Fruit fly (Drosophila melanogaster) whole organism, embryonic: ENCODE results near the gene Ret.

Experiments used
- Antp ChIP-seq: fragments of 200-800 bp; sonication (Bioruptor generic); optimal IDR thresholded peaks from 3 replicates; lab custom pipeline; 2016; ENCODE audit warnings: missing biosample characterization, missing genetic modification characterization
- CG10147 ChIP-seq: fragments of 200-800 bp; sonication (Bioruptor generic); optimal IDR thresholded peaks from 2 replicates; lab custom pipeline; 2019; ENCODE audit warnings: missing biosample characterization, mild to moderate bottlenecking, missing genetic modification characterization, moderate library complexity
- CG1024 ChIP-seq: fragments of 200-800 bp; sonication (Bioruptor generic); IDR thresholded peaks from 2 replicates; pipeline ENCODE4 v1.3.6; 2022; ENCODE audit warnings: missing biosample characterization, missing genetic modification characterization
- CG10267 ChIP-seq: fragments of 200-800 bp; sonication (Bioruptor generic); optimal IDR thresholded peaks from 2 replicates; lab custom pipeline; 2018; ENCODE audit warnings: missing biosample characterization, mild to moderate bottlenecking, missing genetic modification characterization, moderate library complexity
- CG10431 ChIP-seq: fragments of 200-800 bp; sonication (Bioruptor generic); optimal IDR thresholded peaks from 3 replicates; lab custom pipeline; 2018; ENCODE audit warnings: missing biosample characterization, mild to moderate bottlenecking, missing genetic modification characterization
- CG10654 ChIP-seq: fragments of 200-800 bp; sonication (Bioruptor generic); optimal IDR thresholded peaks from 2 replicates; lab custom pipeline; 2016; ENCODE audit warnings: missing biosample characterization, missing genetic modification characterization
- CG10959 ChIP-seq: fragments of 200-800 bp; sonication (Bioruptor generic); IDR thresholded peaks from 2 replicates; pipeline ENCODE4 v1.3.6; 2022; ENCODE audit warnings: missing biosample characterization, missing genetic modification characterization
- CG12299 ChIP-seq: fragments of 200-800 bp; sonication (Bioruptor generic); optimal IDR thresholded peaks from 2 replicates; lab custom pipeline; 2018; ENCODE audit warnings: missing biosample characterization, mild to moderate bottlenecking, missing genetic modification characterization
- CG13287 ChIP-seq: fragments of 200-800 bp; sonication (Bioruptor generic); IDR thresholded peaks from 2 replicates; pipeline ENCODE4 v1.3.6; 2022; ENCODE audit warnings: missing biosample characterization, missing genetic modification characterization; ENCODE audit not compliant: partially characterized antibody
- CG15601 ChIP-seq: fragments of 200-800 bp; sonication (Bioruptor generic); optimal IDR thresholded peaks from 3 replicates; lab custom pipeline; 2019; ENCODE audit warnings: missing biosample characterization, mild to moderate bottlenecking, missing genetic modification characterization, moderate library complexity
- CG16815 ChIP-seq: fragments of 200-800 bp; sonication (Bioruptor generic); optimal IDR thresholded peaks from 3 replicates; lab custom pipeline; 2017; ENCODE audit warnings: missing biosample characterization, mild to moderate bottlenecking, missing genetic modification characterization
- CG17186 ChIP-seq: fragments of 200-800 bp; sonication (Bioruptor generic); optimal IDR thresholded peaks from 3 replicates; lab custom pipeline; 2017; ENCODE audit warnings: missing biosample characterization, missing genetic modification reagents, missing genetic modification characterization
- CG17568 ChIP-seq: fragments of 200-800 bp; sonication (Bioruptor generic); optimal IDR thresholded peaks from 2 replicates; lab custom pipeline; 2018; ENCODE audit warnings: missing biosample characterization, mild to moderate bottlenecking, missing genetic modification characterization, moderate library complexity
- CG1792 ChIP-seq: fragments of 200-800 bp; sonication (Bioruptor generic); optimal IDR thresholded peaks from 2 replicates; lab custom pipeline; 2016; ENCODE audit warnings: missing biosample characterization, missing genetic modification characterization
- CG18011 ChIP-seq: fragments of 200-800 bp; sonication (Bioruptor generic); optimal IDR thresholded peaks from 2 replicates; lab custom pipeline; 2017; ENCODE audit warnings: missing biosample characterization, missing genetic modification characterization, mild to moderate bottlenecking, moderate library complexity, missing genotype
- CG2199 ChIP-seq: fragments of 200-800 bp; sonication (Bioruptor generic); IDR thresholded peaks from 3 replicates; pipeline ENCODE4 v1.3.6; 2022; ENCODE audit warnings: missing biosample characterization, missing genetic modification characterization
- CG33213 ChIP-seq: fragments of 200-800 bp; sonication (Bioruptor generic); optimal IDR thresholded peaks from 3 replicates; lab custom pipeline; 2016; ENCODE audit warnings: missing biosample characterization, missing genetic modification characterization
- CG3726 ChIP-seq: fragments of 200-800 bp; sonication (Bioruptor generic); IDR thresholded peaks from 3 replicates; pipeline ENCODE4, ENCODE4 v1.3.6; 2022; ENCODE audit warnings: missing biosample characterization, missing genetic modification characterization
- CG3847 ChIP-seq: fragments of 200-800 bp; sonication (Bioruptor generic); IDR thresholded peaks from 2 replicates; pipeline ENCODE4 v1.3.6; 2022; ENCODE audit warnings: missing biosample characterization, missing genetic modification characterization
- CG4820 ChIP-seq: fragments of 200-800 bp; sonication (Bioruptor generic); optimal IDR thresholded peaks from 3 replicates; lab custom pipeline; 2016; ENCODE audit warnings: missing biosample characterization, missing genetic modification characterization
- CG6272 ChIP-seq: fragments of 200-800 bp; sonication (Bioruptor generic); IDR thresholded peaks from 2 replicates; pipeline ENCODE4 v1.3.6; 2022; ENCODE audit warnings: missing biosample characterization, missing genetic modification characterization
- CG8388 ChIP-seq: fragments of 200-800 bp; sonication (Bioruptor generic); optimal IDR thresholded peaks from 2 replicates; lab custom pipeline; 2019; ENCODE audit warnings: missing biosample characterization, mild to moderate bottlenecking, missing genetic modification characterization, moderate library complexity
- Deaf1 ChIP-seq: fragments of 200-800 bp; optimal IDR thresholded peaks from 3 replicates; lab custom pipeline; 2019; ENCODE audit warnings: missing biosample characterization, mild to moderate bottlenecking, missing genetic modification characterization, moderate library complexity
- Dfd ChIP-seq, 2 experiments: fragments of >200 bp; optimal IDR thresholded peaks; 2 replicates each; lab custom pipeline; 2017; ENCODE audit warnings: missing biosample characterization in 2 of 2, missing genetic modification characterization in 2 of 2
- Gsc ChIP-seq: fragments of 200-800 bp; sonication (Bioruptor generic); IDR thresholded peaks from 2 replicates; pipeline ENCODE4 v1.3.6; 2022; ENCODE audit warnings: missing biosample characterization, missing genetic modification characterization
- H15 ChIP-seq: fragments of 200-800 bp; sonication (Bioruptor generic); IDR thresholded peaks from 3 replicates; pipeline ENCODE4 v1.3.6; 2022; ENCODE audit warnings: missing biosample characterization, missing genetic modification characterization
- Hr51 ChIP-seq, 2 experiments: fragments of 200-800 bp; sonication (Bioruptor generic); optimal IDR thresholded peaks; 2 replicates in 1 of 2; 3 replicates in 1 of 2; lab custom pipeline; 2016 to 2018; ENCODE audit warnings: missing biosample characterization in 2 of 2, missing genetic modification characterization in 2 of 2, mild to moderate bottlenecking in 1 of 2, moderate library complexity in 1 of 2
- NFAT ChIP-seq: fragments of 200-800 bp; sonication (Bioruptor generic); IDR thresholded peaks from 2 replicates; pipeline ENCODE4 v1.3.6; 2022; ENCODE audit warnings: missing biosample characterization, missing genetic modification characterization
- Neu2 ChIP-seq: fragments of 200-800 bp; sonication (Bioruptor generic); optimal IDR thresholded peaks from 3 replicates; lab custom pipeline; 2016; ENCODE audit warnings: missing biosample characterization, missing genetic modification characterization, borderline replicate concordance
- Pdp1 ChIP-seq, 2 experiments: fragments of 200-800 bp; sonication (Bioruptor generic); optimal IDR thresholded peaks; 3 replicates each; lab custom pipeline; 2016; ENCODE audit warnings: missing biosample characterization in 2 of 2, missing genetic modification characterization in 2 of 2, mild to moderate bottlenecking in 1 of 2, moderate library complexity in 1 of 2
- Six4 ChIP-seq: fragments of 200-800 bp; sonication (Bioruptor generic); optimal IDR thresholded peaks from 2 replicates; lab custom pipeline; 2016; ENCODE audit warnings: missing biosample characterization, missing genetic modification characterization
- Sry-δ ChIP-seq: fragments of 200-800 bp; sonication (Bioruptor generic); optimal IDR thresholded peaks from 2 replicates; lab custom pipeline; 2016; ENCODE audit warnings: missing biosample characterization, missing genetic modification characterization
- ap ChIP-seq: fragments of 200-800 bp; sonication (Bioruptor generic); IDR thresholded peaks from 2 replicates; pipeline ENCODE4 v1.3.6; 2022; ENCODE audit warnings: missing biosample characterization, missing genetic modification characterization
- cas ChIP-seq: fragments of 200-800 bp; sonication (Bioruptor generic); IDR thresholded peaks from 2 replicates; pipeline ENCODE4 v1.3.6; 2022; ENCODE audit warnings: missing biosample characterization, missing genetic modification characterization
- caup ChIP-seq: fragments of 200-800 bp; sonication (Bioruptor generic); optimal IDR thresholded peaks from 3 replicates; lab custom pipeline; 2017; ENCODE audit warnings: missing biosample characterization, mild to moderate bottlenecking, missing genetic modification characterization, moderate library complexity; ENCODE audit not compliant: severe bottlenecking
- chif ChIP-seq, 2 experiments: fragments of 200-800 bp; sonication (Bioruptor generic); optimal IDR thresholded peaks; 3 replicates each; lab custom pipeline; 2016; ENCODE audit warnings: missing biosample characterization in 2 of 2, missing genetic modification characterization in 2 of 2
- fd102C ChIP-seq: fragments of 200-800 bp; sonication (Bioruptor generic); optimal IDR thresholded peaks from 2 replicates; lab custom pipeline; 2018; ENCODE audit warnings: missing biosample characterization, mild to moderate bottlenecking, missing genetic modification characterization, moderate library complexity
- gsb-n ChIP-seq: fragments of 200-800 bp; sonication (Bioruptor generic); optimal IDR thresholded peaks from 3 replicates; lab custom pipeline; 2018; ENCODE audit warnings: missing biosample characterization, mild to moderate bottlenecking, missing genetic modification characterization
- hkb ChIP-seq, 2 experiments: fragments of 200-800 bp in 1 of 2; fragments of >200 bp in 1 of 2; sonication (Bioruptor generic) in 1 of 2; IDR thresholded peaks in 1 of 2; optimal IDR thresholded peaks in 1 of 2; 2 replicates each; pipeline versions ENCODE4 v1.3.6 to Lab custom; 2017 to 2022; ENCODE audit warnings: missing biosample characterization in 1 of 2, missing genetic modification characterization in 1 of 2
- lbe ChIP-seq: fragments of 200-800 bp; sonication (Bioruptor generic); optimal IDR thresholded peaks from 2 replicates; lab custom pipeline; 2016; ENCODE audit warnings: missing biosample characterization, mild to moderate bottlenecking, missing genetic modification characterization
- mam ChIP-seq: fragments of 200-800 bp; sonication (Bioruptor generic); optimal IDR thresholded peaks from 3 replicates; lab custom pipeline; 2016; ENCODE audit warnings: missing biosample characterization, missing genetic modification characterization
- mld ChIP-seq: fragments of 200-800 bp; sonication (Bioruptor generic); IDR thresholded peaks from 3 replicates; pipeline ENCODE4 v1.3.6; 2022; ENCODE audit warnings: missing biosample characterization, missing genetic modification characterization; ENCODE audit not compliant: partially characterized antibody
- nerfin-1 ChIP-seq: fragments of 200-800 bp; sonication (Bioruptor generic); optimal IDR thresholded peaks from 3 replicates; lab custom pipeline; 2019; ENCODE audit warnings: missing biosample characterization, mild to moderate bottlenecking, missing genetic modification characterization, moderate library complexity
- odd ChIP-seq: fragments of 200-800 bp; sonication (Bioruptor generic); optimal IDR thresholded peaks from 2 replicates; lab custom pipeline; 2017; ENCODE audit warnings: missing biosample characterization, mild to moderate bottlenecking, missing genetic modification characterization
- scrt ChIP-seq: fragments of 200-800 bp; sonication (Bioruptor generic); optimal IDR thresholded peaks from 2 replicates; lab custom pipeline; 2018; ENCODE audit warnings: missing biosample characterization, mild to moderate bottlenecking, missing genetic modification characterization, moderate library complexity
- tin ChIP-seq: fragments of 200-800 bp; sonication (Bioruptor generic); optimal IDR thresholded peaks from 3 replicates; lab custom pipeline; 2016; ENCODE audit warnings: missing biosample characterization, missing genetic modification characterization
- tx ChIP-seq: fragments of 200-800 bp; sonication (Bioruptor generic); optimal IDR thresholded peaks from 2 replicates; lab custom pipeline; 2016; ENCODE audit warnings: missing biosample characterization, missing genetic modification characterization
- vfl ChIP-seq: fragments of 200-800 bp; sonication (Bioruptor generic); optimal IDR thresholded peaks from 2 replicates; lab custom pipeline; 2016; ENCODE audit warnings: missing biosample characterization, missing genetic modification characterization
- zen ChIP-seq: fragments of 200-800 bp; sonication (Bioruptor generic); optimal IDR thresholded peaks from 3 replicates; lab custom pipeline; 2018; ENCODE audit warnings: missing biosample characterization, mild to moderate bottlenecking, missing genetic modification characterization, moderate library complexity

Gene Ret

DNA sequence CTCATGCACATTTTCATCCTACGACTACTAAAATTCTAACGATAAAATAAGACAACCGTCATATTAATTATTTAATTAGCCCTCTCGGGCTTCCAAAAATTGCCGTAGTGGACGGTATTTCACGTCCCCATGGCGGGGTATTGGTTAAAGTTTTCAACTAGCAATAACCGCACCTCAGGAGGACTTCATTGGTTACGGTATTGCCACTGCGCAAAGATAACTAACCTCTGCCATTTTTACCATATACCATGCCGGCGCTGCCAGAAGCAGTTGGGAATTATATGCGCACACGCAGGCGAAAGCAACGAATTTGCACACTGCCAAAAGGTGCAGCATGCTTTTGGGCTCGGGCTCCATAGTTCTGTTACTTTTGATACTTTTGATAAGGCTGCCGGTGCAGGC lies 16.4 kb upstream of the Ret start (continued):
- peak; percentile 42; the same call in 1 of the 2 replicates for TF ChIP-seq CG6272 (GFP tag; lab: Robert Waterston, UW)
- TF ChIP-seq H15: 0 out of 3 replicates have a peak, but pooled peaks have one; percentile 37
- peak; percentile 46 for TF ChIP-seq Antp (GFP tag; lab: Kevin White, UChicago)
- TF ChIP-seq caup: peak; percentile 44
- peak; percentile 96 for TF ChIP-seq CG2199 (GFP tag; lab: Robert Waterston, UW)
- TF ChIP-seq fd102C (GFP tag; lab: Kevin White, UChicago): peak; percentile 32
- TF ChIP-seq Dfd (GFP tag; optimal IDR thresholded peaks at IDR 0.05; lab: Kevin White, UChicago): no peak
- peak; percentile 5 for TF ChIP-seq CG16815 (GFP tag; lab: Kevin White, UChicago)
- peak; percentile 66; the same call in 2 of the 3 replicates for TF ChIP-seq mld (GFP tag; lab: Robert Waterston, UW)
- TF ChIP-seq vfl (GFP tag; lab: Kevin White, UChicago): peak; percentile 3
- TF ChIP-seq NFAT (GFP tag; lab: Robert Waterston, UW): peak; percentile 64
- peak; percentile 62; the same call in 1 of the 2 replicates for TF ChIP-seq CG10959
- TF ChIP-seq chif (GFP tag; optimal IDR thresholded peaks at IDR 0.05; lab: Kevin White, UChicago): peak; percentile 3 to 54
- TF ChIP-seq gsb-n: peak; percentile 12
- peak; percentile 19 for TF ChIP-seq CG15601 (tag; lab: Kevin White, UChicago)
- TF ChIP-seq CG18011 (GFP tag; lab: Kevin White, UChicago): no peak
- peak; percentile 2 for TF ChIP-seq Neu2 (GFP tag; lab: Kevin White, UChicago)
- TF ChIP-seq CG10267 (tag; lab: Kevin White, UChicago): no peak
- no peak for TF ChIP-seq Gsc (GFP tag; lab: Robert Waterston, UW)
- peak; percentile 39 for TF ChIP-seq tin
- TF ChIP-seq hkb (optimal IDR thresholded peaks at IDR 0.05; lab: Kevin White, UChicago): no peak
- TF ChIP-seq hkb (GFP tag; IDR thresholded peaks at IDR 0.05; lab: Robert Waterston, UW): peak; percentile 43
- peak; percentile 27 for TF ChIP-seq Deaf1 (tag; lab: Kevin White, UChicago)
- TF ChIP-seq tx (GFP tag; lab: Kevin White, UChicago): peak; percentile 15
- TF ChIP-seq Sry-δ (GFP tag; lab: Kevin White, UChicago): peak; percentile 17
- no peak for TF ChIP-seq CG17568 (GFP tag; lab: Kevin White, UChicago)
- TF ChIP-seq CG8388: no peak
- TF ChIP-seq CG13287 (GFP tag; lab: Robert Waterston, UW): peak; percentile 44; the same call in 1 of the 2 replicates
- TF ChIP-seq Hr51 (GFP tag; optimal IDR thresholded peaks at IDR 0.05; lab: Kevin White, UChicago): peak in 1 of 2 experiments; percentile 65
- TF ChIP-seq scrt (GFP tag; lab: Kevin White, UChicago): no peak
- peak in 1 of 2 experiments; percentile 40 for TF ChIP-seq Pdp1 (GFP tag; optimal IDR thresholded peaks at IDR 0.05; lab: Kevin White, UChicago)
- TF ChIP-seq lbe (GFP tag; lab: Kevin White, UChicago): peak; percentile 38
- peak; percentile 62 for TF ChIP-seq zen
- no peak for TF ChIP-seq Six4 (GFP tag; lab: Kevin White, UChicago)
- TF ChIP-seq CG4820 (GFP tag; lab: Kevin White, UChicago): peak; percentile 1
- no peak for TF ChIP-seq odd
- TF ChIP-seq nerfin-1 (tag; lab: Kevin White, UChicago): peak; percentile 27
- peak; percentile 16 for TF ChIP-seq CG1792 (GFP tag; lab: Kevin White, UChicago)
- peak; percentile 12 for TF ChIP-seq CG10654 (GFP tag; lab: Kevin White, UChicago)
- no peak for TF ChIP-seq ap (GFP tag; lab: Robert Waterston, UW)
- peak; percentile 71 for TF ChIP-seq CG33213 (GFP tag; lab: Kevin White, UChicago)
- no peak for TF ChIP-seq CG3726
- 0 out of 2 replicates have a peak, but pooled peaks have one; percentile 38 for TF ChIP-seq cas (GFP tag; lab: Robert Waterston, UW)
- no peak for TF ChIP-seq CG10147 (GFP tag; lab: Kevin White, UChicago)
- no peak for TF ChIP-seq CG12299
- peak; percentile 19 for TF ChIP-seq mam (GFP tag; lab: Kevin White, UChicago)
- peak; percentile 22 for TF ChIP-seq CG10431 (GFP tag; lab: Kevin White, UChicago)
- TF ChIP-seq CG1024: peak; percentile 42; the same call in 1 of the 2 replicates
- no peak for TF ChIP-seq CG17186 (GFP tag; lab: Kevin White, UChicago)
- TF ChIP-seq CG3847 (GFP tag; lab: Robert Waterston, UW): peak; percentile 42; the same call in 1 of the 2 replicates
